Fruit fly (Drosophila melanogaster): ENCODE measurements around the gene CG14020.
A peak's percentile ranks its signal among the peaks of the same experiment; 100 is the strongest.

- TF ChIP-seq Myc (optimal IDR thresholded peaks at IDR 0.05): peak; percentile 76
- TF ChIP-seq OdsH (GFP tag; optimal IDR thresholded peaks at IDR 0.05): no peak
- no peak for TF ChIP-seq dsf (GFP tag; optimal IDR thresholded peaks at IDR 0.05; ENCODE audit: borderline replicate concordance)
- no peak for TF ChIP-seq pan (optimal IDR thresholded peaks at IDR 0.05)
- no peak for TF ChIP-seq CrebA (GFP tag; optimal IDR thresholded peaks at IDR 0.05; ENCODE audit: borderline replicate concordance)
Observed at dm6 chr2L:5527861-5528260, 10.3 kb downstream of the CG14020 start, which contains the start of gene CG31915.
